Worm (Caenorhabditis elegans): ENCODE measurements around the gene ced-7.

DNA sequence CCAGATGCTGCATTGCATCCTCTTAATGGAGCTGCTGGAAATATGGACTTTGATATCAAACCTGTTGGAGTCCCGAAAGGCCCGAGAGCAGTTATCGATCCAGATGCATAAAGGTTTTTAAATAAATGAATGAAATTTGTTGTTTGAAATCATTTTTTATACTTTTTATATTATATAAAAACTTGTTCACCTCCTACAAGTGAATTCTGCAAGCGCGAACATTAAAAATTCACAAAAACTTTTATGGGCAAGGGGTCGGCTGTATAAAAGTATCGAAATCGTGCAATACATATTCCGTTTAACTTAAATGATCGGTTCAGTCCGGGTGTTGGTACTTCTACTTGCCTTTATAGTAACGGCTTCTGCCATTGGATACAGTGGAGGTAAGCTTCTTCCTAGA, 18.3 kb upstream of the ced-7 start, which contains the start of gene F58A4.1:
- TF ChIP-seq ceh-16 (tag; optimal IDR thresholded peaks at IDR 0.05) (no peak), fkh-2 (tag; optimal IDR thresholded peaks at IDR 0.05) (no peak), unc-39 (tag; optimal IDR thresholded peaks at IDR 0.05) (no peak), ZK546.5 (tag; optimal IDR thresholded peaks at IDR 0.05) (no peak), zag-1 (tag; optimal IDR thresholded peaks at IDR 0.05) (no peak)

Measured in whole organism, L3 larva.